Worm (Caenorhabditis elegans) whole organism, L4 larva: ENCODE measurements around the gene F49C12.11.
A peak's percentile ranks its signal among the peaks of the same experiment; 100 is the strongest.

Experiments
- D1046.2 ChIP-seq: fragments of 200-800 bp; sonication (Bioruptor generic); IDR thresholded peaks from 2 replicates; pipeline ENCODE4 v1.3.6; 2022; ENCODE audit warnings: missing genetic modification characterization, missing compliant biosample characterization
- F37D6.2 ChIP-seq: sonication (generic microtip); optimal IDR thresholded peaks from 2 replicates; lab custom pipeline; 2016; ENCODE audit warnings: mild to moderate bottlenecking, missing genetic modification characterization, missing compliant biosample characterization
- F44E2.7 ChIP-seq: fragments of 200-800 bp; sonication (Bioruptor generic); IDR thresholded peaks from 2 replicates; pipeline ENCODE4 v2.1.2; 2022; ENCODE audit warnings: missing genetic modification characterization, missing compliant biosample characterization
- F49E8.2 ChIP-seq: sonication (generic microtip); optimal IDR thresholded peaks from 2 replicates; lab custom pipeline; 2016; ENCODE audit warnings: missing compliant biosample characterization, mild to moderate bottlenecking, missing genetic modification characterization, borderline replicate concordance
- R02D3.7 ChIP-seq: fragments of 150-350 bp; sonication (generic microtip); optimal IDR thresholded peaks from 3 replicates; lab custom pipeline; 2014; ENCODE audit warnings: missing biosample characterization, missing genetic modification characterization
- T20F7.1 ChIP-seq: fragments of 200-800 bp; sonication (Bioruptor generic); optimal IDR thresholded peaks from 2 replicates; lab custom pipeline; 2018; ENCODE audit warnings: mild to moderate bottlenecking, missing genetic modification characterization, missing compliant biosample characterization
- Y105C5A.15 ChIP-seq: fragments of 200-800 bp; sonication (Bioruptor generic); IDR thresholded peaks from 2 replicates; pipeline ENCODE4 v1.3.6; 2022; ENCODE audit warnings: missing genetic modification characterization, missing compliant biosample characterization
- Y48G9A.11 ChIP-seq: fragments of 200-800 bp; sonication (Bioruptor generic); IDR thresholded peaks from 2 replicates; pipeline ENCODE4 v1.3.6; 2022; ENCODE audit warnings: missing genetic modification reagents, missing genetic modification characterization, missing compliant biosample characterization
- ZK337.2 ChIP-seq: fragments of 200-800 bp; sonication (Bioruptor generic); IDR thresholded peaks from 2 replicates; pipeline ENCODE4 v1.3.6; 2022; ENCODE audit warnings: missing genetic modification reagents, missing genetic modification characterization, missing compliant biosample characterization
- ZK546.5 ChIP-seq, 2 experiments: sonication (generic microtip); optimal IDR thresholded peaks; 2 replicates each; lab custom pipeline; 2017; ENCODE audit warnings: missing biosample characterization in 2 of 2, missing genetic modification characterization in 2 of 2
- aly-2 ChIP-seq: sonication (generic microtip); optimal IDR thresholded peaks from 2 replicates; lab custom pipeline; 2018; ENCODE audit warnings: missing biosample characterization, missing genetic modification characterization
- ceh-44 ChIP-seq: fragments of 200-800 bp; sonication (Bioruptor generic); IDR thresholded peaks from 2 replicates; pipeline ENCODE4 v1.3.6; 2022; ENCODE audit warnings: missing genetic modification reagents, missing genetic modification characterization, missing compliant biosample characterization
- ceh-62 ChIP-seq: sonication (generic microtip); optimal IDR thresholded peaks from 2 replicates; lab custom pipeline; 2017; ENCODE audit warnings: missing biosample characterization, missing genetic modification characterization
- ceh-82 ChIP-seq: sonication (generic microtip); optimal IDR thresholded peaks from 2 replicates; lab custom pipeline; 2017; ENCODE audit warnings: missing biosample characterization, missing genetic modification characterization
- daf-12 ChIP-seq: fragments of 150-350 bp; optimal IDR thresholded peaks from 2 replicates; lab custom pipeline; 2014; ENCODE audit warnings: missing biosample characterization, missing genetic modification reagents, missing genetic modification characterization
- daf-16 ChIP-seq, 3 experiments: sonication (generic microtip); optimal IDR thresholded peaks; 2 replicates each; lab custom pipeline; 2016 to 2017; ENCODE audit warnings: missing genetic modification characterization in 3 of 3, missing genetic modification reagents in 3 of 3, mild to moderate bottlenecking in 2 of 3, missing compliant biosample characterization in 2 of 3, missing biosample characterization in 1 of 3, moderate library complexity in 1 of 3
- dmd-9 ChIP-seq: fragments of 200-800 bp; sonication (Bioruptor generic); IDR thresholded peaks from 2 replicates; pipeline ENCODE4 v1.3.6; 2022; ENCODE audit warnings: missing genetic modification reagents, missing genetic modification characterization, missing compliant biosample characterization
- dve-1 ChIP-seq: sonication (generic microtip); optimal IDR thresholded peaks from 2 replicates; lab custom pipeline; 2017; ENCODE audit warnings: antibody characterized with exemption, mild to moderate bottlenecking, missing genetic modification characterization, missing compliant biosample characterization; ENCODE audit not compliant: insufficient read depth
- fkh-10 ChIP-seq: fragments of 150-350 bp; optimal IDR thresholded peaks from 2 replicates; lab custom pipeline; 2014; ENCODE audit warnings: missing biosample characterization, missing genetic modification reagents, missing genetic modification characterization
- hlh-11 ChIP-seq: fragments of 200-800 bp; sonication (Bioruptor generic); optimal IDR thresholded peaks from 2 replicates; lab custom pipeline; 2018; ENCODE audit warnings: mild to moderate bottlenecking, missing genetic modification characterization, missing compliant biosample characterization
- hlh-30 ChIP-seq: sonication (generic microtip); optimal IDR thresholded peaks from 2 replicates; lab custom pipeline; 2017; ENCODE audit warnings: antibody characterized with exemption, mild to moderate bottlenecking, missing genetic modification characterization, missing compliant biosample characterization; ENCODE audit not compliant: insufficient read depth
- lin-1 ChIP-seq: fragments of 200-800 bp; sonication (Bioruptor generic); IDR thresholded peaks from 2 replicates; pipeline ENCODE4 v1.3.6; 2022; ENCODE audit warnings: missing genetic modification reagents, missing genetic modification characterization, missing compliant biosample characterization
- lin-13 ChIP-seq: fragments of 150-350 bp; optimal IDR thresholded peaks from 2 replicates; lab custom pipeline; 2014; ENCODE audit warnings: missing biosample characterization, missing genetic modification reagents, missing genetic modification characterization
- lin-38 ChIP-seq: fragments of 200-800 bp; sonication (Bioruptor generic); IDR thresholded peaks from 2 replicates; pipeline ENCODE4 v1.3.6; 2022; ENCODE audit warnings: missing genetic modification reagents, missing genetic modification characterization, missing compliant biosample characterization
- lin-39 ChIP-seq: fragments of 150-350 bp; optimal IDR thresholded peaks from 2 replicates; lab custom pipeline; 2014; ENCODE audit warnings: missing biosample characterization, missing genetic modification reagents, missing genetic modification characterization
- lsy-2 ChIP-seq, 2 experiments: fragments of 150-350 bp in 1 of 2; sonication (generic microtip) in 1 of 2; optimal IDR thresholded peaks; 2 replicates each; lab custom pipeline; 2014 to 2017; ENCODE audit warnings: missing biosample characterization in 2 of 2, missing genetic modification characterization in 2 of 2
- mes-2 ChIP-seq: sonication (generic microtip); optimal IDR thresholded peaks from 2 replicates; lab custom pipeline; 2016; ENCODE audit warnings: missing genotype, mild to moderate bottlenecking, missing genetic modification characterization, missing compliant biosample characterization; ENCODE audit not compliant: poor library complexity, severe bottlenecking
- mxl-2 ChIP-seq: fragments of 200-800 bp; sonication (Bioruptor generic); conservative IDR thresholded peaks from 2 replicates; pipeline ENCODE4 v1.3.6; 2022; ENCODE audit warnings: missing genetic modification reagents, missing genetic modification characterization, missing compliant biosample characterization
- nhr-10 ChIP-seq: fragments of 150-350 bp; optimal IDR thresholded peaks from 2 replicates; lab custom pipeline; 2014; ENCODE audit warnings: missing biosample characterization, missing genetic modification characterization
- nhr-11 ChIP-seq: fragments of 150-350 bp; optimal IDR thresholded peaks from 2 replicates; lab custom pipeline; 2014; ENCODE audit warnings: missing biosample characterization, missing genetic modification characterization
- nhr-111 ChIP-seq: fragments of 200-800 bp; sonication (Bioruptor generic); optimal IDR thresholded peaks from 2 replicates; lab custom pipeline; 2018; ENCODE audit warnings: mild to moderate bottlenecking, missing genetic modification characterization, missing compliant biosample characterization
- nhr-237 ChIP-seq: sonication (generic microtip); optimal IDR thresholded peaks from 2 replicates; lab custom pipeline; 2017; ENCODE audit warnings: missing biosample characterization, missing genetic modification characterization
- nhr-25 ChIP-seq: sonication (generic microtip); optimal IDR thresholded peaks from 2 replicates; lab custom pipeline; 2017; ENCODE audit warnings: missing genetic modification characterization, mild to moderate bottlenecking, missing compliant biosample characterization, antibody characterized with exemption, moderate library complexity, borderline replicate concordance; ENCODE audit not compliant: insufficient read depth
- pha-4 ChIP-seq, 2 experiments: fragments of 150-350 bp in 1 of 2; fragments of 200-800 bp in 1 of 2; sonication (Bioruptor generic) in 1 of 2; IDR thresholded peaks in 1 of 2; optimal IDR thresholded peaks in 1 of 2; 2 replicates each; pipeline versions ENCODE4 v1.3.6 to Lab custom; 2014 to 2022; ENCODE audit warnings: missing genetic modification characterization in 2 of 2, missing genetic modification reagents in 2 of 2, missing biosample characterization in 1 of 2, missing compliant biosample characterization in 1 of 2
- php-3 ChIP-seq: fragments of 200-800 bp; sonication (Bioruptor generic); IDR thresholded peaks from 2 replicates; pipeline ENCODE4 v1.3.6; 2022; ENCODE audit warnings: missing genetic modification reagents, missing genetic modification characterization, missing compliant biosample characterization
- rbr-2 ChIP-seq: sonication (generic microtip); optimal IDR thresholded peaks from 2 replicates; lab custom pipeline; 2016; ENCODE audit warnings: missing genotype, missing genetic modification characterization, missing compliant biosample characterization
- sdz-12 ChIP-seq: fragments of 200-800 bp; sonication (Bioruptor generic); optimal IDR thresholded peaks from 2 replicates; lab custom pipeline; 2018; ENCODE audit warnings: mild to moderate bottlenecking, missing genetic modification characterization, missing compliant biosample characterization
- skn-1 ChIP-seq: fragments of 150-350 bp; optimal IDR thresholded peaks from 2 replicates; lab custom pipeline; 2014; ENCODE audit warnings: missing biosample characterization, missing genetic modification characterization
- snpc-1.2 ChIP-seq: fragments of 200-800 bp; sonication (Bioruptor generic); IDR thresholded peaks from 2 replicates; pipeline ENCODE4 v1.3.6; 2022; ENCODE audit warnings: missing genetic modification reagents, missing genetic modification characterization, missing compliant biosample characterization
- spr-1 ChIP-seq: sonication (generic microtip); optimal IDR thresholded peaks from 2 replicates; lab custom pipeline; 2016; ENCODE audit warnings: mild to moderate bottlenecking, missing genetic modification characterization, missing compliant biosample characterization
- unc-130 ChIP-seq: sonication (generic microtip); optimal IDR thresholded peaks from 2 replicates; lab custom pipeline; 2016; ENCODE audit warnings: missing genetic modification reagents, missing genetic modification characterization, missing compliant biosample characterization
- zfp-2 ChIP-seq: sonication (generic microtip); optimal IDR thresholded peaks from 2 replicates; lab custom pipeline; 2016; ENCODE audit warnings: mild to moderate bottlenecking, missing genetic modification characterization, missing compliant biosample characterization
- ztf-11 ChIP-seq: fragments of 150-350 bp; optimal IDR thresholded peaks from 2 replicates; lab custom pipeline; 2014; ENCODE audit warnings: missing biosample characterization, missing genetic modification characterization

Gene F49C12.11

DNA sequence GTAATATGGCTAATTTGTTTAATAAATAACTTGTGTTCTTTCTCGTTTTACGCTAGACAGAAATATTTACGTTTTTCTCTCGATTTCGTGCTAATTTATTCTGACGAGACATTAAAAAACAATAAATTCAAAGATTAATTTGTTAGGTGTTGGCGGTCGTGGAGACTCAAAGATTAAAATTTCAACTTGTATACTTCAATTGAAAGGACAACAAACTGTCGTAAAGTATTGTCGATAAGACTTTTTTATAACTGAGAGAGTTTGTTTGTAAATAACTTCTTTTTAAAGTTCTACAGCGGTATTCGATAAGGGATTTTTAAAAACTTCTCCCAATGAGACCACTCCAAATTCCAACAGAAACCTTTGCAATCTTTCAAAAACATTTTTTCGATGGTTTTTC, 34.5 kb downstream of the F49C12.11 start:
- peak; percentile 19 for TF ChIP-seq dve-1 (tag; lab: Kevin White, UChicago)
- no peak for TF ChIP-seq spr-1 (tag; lab: Kevin White, UChicago)
- no peak for TF ChIP-seq daf-16 (GFP tag; optimal IDR thresholded peaks at IDR 0.05; lab: Kevin White, UChicago)
- TF ChIP-seq daf-16 (tag; optimal IDR thresholded peaks at IDR 0.05; lab: Kevin White, UChicago) = peak; percentile 94
- no peak for TF ChIP-seq hlh-11 (tag; lab: Kevin White, UChicago)

ce11 chrIV:9366411-9366810, 47.2 kb downstream of the F49C12.11 start, which contains the start of gene pezo-1:
Gene pezo-1 (minus strand): TSS chrIV:9366511.
- TF ChIP-seq lsy-2 (tag; optimal IDR thresholded peaks at IDR 0.05; lab: Kevin White, UChicago) (peak in 1 of 2 experiments; percentile 48), aly-2 (tag; lab: Kevin White, UChicago) (no peak)

DNA sequence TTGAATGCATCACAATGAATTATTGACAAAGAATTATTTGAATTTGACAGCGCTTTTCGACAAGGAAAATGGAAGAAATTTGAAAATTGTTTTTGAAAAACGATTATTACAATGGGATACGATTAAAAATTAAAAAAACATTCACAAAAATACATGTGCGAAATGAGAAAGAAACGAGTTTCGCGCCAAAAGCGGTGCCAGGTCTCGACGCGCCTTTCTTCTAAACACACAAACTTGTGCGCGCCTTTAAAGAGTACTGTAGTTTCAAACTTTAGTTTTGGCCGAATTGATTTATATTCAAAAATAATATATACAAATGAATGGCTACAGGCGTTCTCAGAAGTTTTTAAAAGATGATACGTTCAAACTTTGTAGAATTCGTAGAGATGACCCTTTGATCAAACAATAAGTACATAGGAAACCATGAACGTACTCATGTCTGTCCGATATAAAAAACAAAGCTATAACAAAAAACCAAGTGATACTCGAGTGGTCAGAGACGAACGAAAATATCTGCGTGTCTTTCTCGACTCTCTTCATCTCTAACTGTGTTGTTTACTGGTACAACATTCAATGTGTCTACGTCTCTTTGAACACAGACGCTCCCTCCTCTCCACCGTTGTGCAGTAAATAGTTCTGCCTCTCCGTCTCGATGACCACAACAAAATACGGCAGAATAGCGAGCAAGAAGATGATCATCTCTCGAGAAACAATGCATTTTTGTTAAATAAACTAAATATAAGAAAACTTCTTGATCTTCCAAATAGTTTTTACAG, 48.9 kb downstream of the F49C12.11 start:
- TF ChIP-seq nhr-11 (tag; lab: Kevin White, UChicago) (no peak), Y48G9A.11 (no peak), R02D3.7 (tag; lab: Kevin White, UChicago) (no peak), zfp-2 (tag; lab: Kevin White, UChicago) (no peak), skn-1 (no peak), php-3 (GFP tag; lab: Robert Waterston, UW) (no peak), nhr-237 (tag; lab: Kevin White, UChicago) (no peak), mes-2 (tag; lab: Kevin White, UChicago) (peak; percentile 51), daf-16 (GFP tag; optimal IDR thresholded peaks at IDR 0.05; lab: Kevin White, UChicago) (peak in 1 of 2 experiments; percentile 71), daf-16 (tag; optimal IDR thresholded peaks at IDR 0.05; lab: Kevin White, UChicago) (peak; percentile 98), ceh-44 (GFP tag; lab: Robert Waterston, UW) (no peak), snpc-1.2 (GFP tag; lab: Robert Waterston, UW) (no peak; the same call in 1 of the 2 replicates), unc-130 (GFP tag; lab: Kevin White, UChicago) (peak; percentile 4), ztf-11 (no peak), nhr-10 (tag; lab: Kevin White, UChicago) (no peak), Y105C5A.15 (GFP tag; lab: Robert Waterston, UW) (no peak), hlh-30 (tag; lab: Kevin White, UChicago) (peak; percentile 22), sdz-12 (GFP tag; lab: Kevin White, UChicago) (no peak), F44E2.7 (GFP tag; lab: Robert Waterston, UW) (no peak), lsy-2 (tag; optimal IDR thresholded peaks at IDR 0.05; lab: Kevin White, UChicago) (peak in 1 of 2 experiments; percentile 24), dmd-9 (GFP tag; lab: Robert Waterston, UW) (no peak), fkh-10 (GFP tag; lab: Kevin White, UChicago) (peak; percentile 17), daf-12 (tag; lab: Kevin White, UChicago) (no peak), ZK546.5 (tag; optimal IDR thresholded peaks at IDR 0.05; lab: Kevin White, UChicago) (no peak), rbr-2 (tag; lab: Kevin White, UChicago) (peak; percentile 14), lin-39 (tag; lab: Kevin White, UChicago) (no peak), F49E8.2 (peak; percentile 28), T20F7.1 (GFP tag; lab: Kevin White, UChicago) (no peak), nhr-111 (GFP tag; lab: Kevin White, UChicago) (no peak), ceh-82 (no peak), ceh-62 (tag; lab: Kevin White, UChicago) (no peak), F37D6.2 (no peak), mxl-2 (no peak), lin-38 (peak; percentile 48), ZK337.2 (no peak), dve-1 (tag; lab: Kevin White, UChicago) (peak; percentile 58), pha-4 (GFP tag; IDR thresholded peaks at IDR 0.05; lab: Robert Waterston, UW) (no peak), pha-4 (tag; optimal IDR thresholded peaks at IDR 0.05; lab: Kevin White, UChicago) (peak; percentile 84), lin-13 (GFP tag; lab: Kevin White, UChicago) (no peak), nhr-25 (tag; lab: Kevin White, UChicago) (no peak), D1046.2 (GFP tag; lab: Robert Waterston, UW) (no peak), lin-1 (GFP tag; lab: Robert Waterston, UW) (no peak)
